Worm (Caenorhabditis elegans): ENCODE results near the gene srab-24.

srab-24 gene

DNA sequence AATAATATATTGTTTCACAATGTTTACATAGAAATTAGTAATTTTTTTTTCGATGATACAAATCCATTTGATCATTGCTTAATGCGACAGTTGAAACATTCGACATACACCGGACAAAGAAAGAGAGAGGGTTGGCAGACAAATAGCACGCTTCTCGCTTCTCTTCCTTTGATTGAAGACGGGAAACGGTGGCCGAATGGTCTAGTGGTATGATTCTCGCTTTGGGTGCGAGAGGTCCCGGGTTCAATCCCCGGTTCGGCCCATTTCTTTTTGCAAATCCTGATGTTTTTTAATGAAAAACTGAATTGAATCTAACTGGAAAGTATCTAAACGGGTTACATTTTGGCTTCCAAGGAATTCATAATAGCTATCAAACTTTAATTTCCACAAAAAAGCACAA is 25.1 kb downstream of the srab-24 start (continued):
- TF ChIP-seq dve-1 (tag; optimal IDR thresholded peaks at IDR 0.05): no peak
- TF ChIP-seq pax-1 (tag; optimal IDR thresholded peaks at IDR 0.05): no peak
- TF ChIP-seq T23F11.4 (GFP tag; optimal IDR thresholded peaks at IDR 0.05): no peak
- 0 out of 2 replicates have a peak, but pooled peaks have one; percentile 21 for TF ChIP-seq ceh-45 (GFP tag; IDR thresholded peaks at IDR 0.05)
- TF ChIP-seq ztf-16 (tag; optimal IDR thresholded peaks at IDR 0.05): no peak
- no peak for TF ChIP-seq pha-2 (tag; optimal IDR thresholded peaks at IDR 0.05)
- peak; percentile 0 for TF ChIP-seq elt-2 (tag; optimal IDR thresholded peaks at IDR 0.05)
- no peak for TF ChIP-seq rnt-1 (tag; optimal IDR thresholded peaks at IDR 0.05)
- no peak for TF ChIP-seq pha-4 (tag; optimal IDR thresholded peaks at IDR 0.05)
- no peak for TF ChIP-seq unc-42 (tag; optimal IDR thresholded peaks at IDR 0.05)
- TF ChIP-seq ceh-18 (tag; optimal IDR thresholded peaks at IDR 0.05): no peak

DNA sequence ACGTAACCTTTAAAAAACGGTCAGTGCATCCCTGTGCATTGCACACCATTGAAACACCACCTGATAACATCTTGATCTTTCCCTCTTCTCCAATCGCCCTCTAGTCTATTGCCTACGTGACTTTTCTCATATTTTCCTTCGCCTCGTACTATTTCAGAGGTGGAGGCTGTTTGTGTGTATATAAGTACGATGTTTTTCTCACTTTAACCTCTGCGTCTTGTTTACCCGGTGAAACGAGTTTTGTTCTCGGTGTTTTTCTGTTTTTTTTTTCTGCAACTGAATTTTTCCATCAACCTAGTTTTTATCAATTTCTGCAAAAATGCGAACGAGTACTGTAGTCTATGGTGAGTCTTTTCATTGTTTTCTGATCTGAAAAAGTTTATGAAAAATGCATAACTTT is 30.3 kb downstream of the srab-24 start, which contains the start of gene sqrd-1:
Gene sqrd-1, plus strand, starts transcription at position 158 of the 400 bp plus-strand sequence.
- TF ChIP-seq elt-4 (tag; optimal IDR thresholded peaks at IDR 0.05) (no peak), elt-2 (tag; optimal IDR thresholded peaks at IDR 0.05) (peak; percentile 34)

DNA sequence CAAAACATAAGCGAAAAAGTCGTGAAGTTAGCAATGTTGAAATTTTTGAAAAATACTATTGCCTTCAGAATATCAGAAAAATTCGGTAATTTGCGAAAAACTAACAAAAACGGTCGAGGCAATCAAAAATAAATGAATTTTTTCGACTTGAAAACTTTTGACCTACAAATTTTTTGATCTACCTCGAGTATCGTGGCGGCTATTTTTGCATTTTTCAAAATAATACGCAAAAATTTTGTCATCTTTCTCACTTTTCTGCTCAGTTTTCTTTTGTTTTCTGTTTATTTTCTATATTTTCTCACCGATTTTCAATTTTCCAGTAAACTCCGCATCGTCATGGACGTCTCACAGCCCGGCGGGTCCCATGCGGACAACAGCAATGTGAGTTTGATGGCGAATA is 34.2 kb downstream of the srab-24 start:
- TF ChIP-seq sox-4 (tag; optimal IDR thresholded peaks at IDR 0.05) (no peak), ztf-16 (tag; optimal IDR thresholded peaks at IDR 0.05) (no peak), unc-55 (GFP tag; optimal IDR thresholded peaks at IDR 0.05) (no peak), odd-2 (tag; optimal IDR thresholded peaks at IDR 0.05) (no peak), ref-2 (tag; optimal IDR thresholded peaks at IDR 0.05) (no peak), madf-2 (tag; optimal IDR thresholded peaks at IDR 0.05) (no peak), nfya-1 (tag; optimal IDR thresholded peaks at IDR 0.05) (no peak), sox-2 (GFP tag; IDR thresholded peaks at IDR 0.05) (no peak), sdc-2 (tag; optimal IDR thresholded peaks at IDR 0.05) (no peak), hlh-6 (tag; optimal IDR thresholded peaks at IDR 0.05) (no peak), unc-42 (tag; optimal IDR thresholded peaks at IDR 0.05) (no peak), che-1 (tag; optimal IDR thresholded peaks at IDR 0.05) (no peak), ceh-19 (GFP tag; optimal IDR thresholded peaks at IDR 0.05) (no peak), pqm-1 (tag; optimal IDR thresholded peaks at IDR 0.05) (no peak), npax-4 (tag; optimal IDR thresholded peaks at IDR 0.05) (no peak), syd-9 (tag; optimal IDR thresholded peaks at IDR 0.05) (no peak), C38D4.7 (GFP tag; optimal IDR thresholded peaks at IDR 0.05) (no peak), ttx-3 (tag; optimal IDR thresholded peaks at IDR 0.05) (no peak), lin-11 (tag; optimal IDR thresholded peaks at IDR 0.05) (no peak), nhr-11 (tag; optimal IDR thresholded peaks at IDR 0.05) (no peak)

DNA sequence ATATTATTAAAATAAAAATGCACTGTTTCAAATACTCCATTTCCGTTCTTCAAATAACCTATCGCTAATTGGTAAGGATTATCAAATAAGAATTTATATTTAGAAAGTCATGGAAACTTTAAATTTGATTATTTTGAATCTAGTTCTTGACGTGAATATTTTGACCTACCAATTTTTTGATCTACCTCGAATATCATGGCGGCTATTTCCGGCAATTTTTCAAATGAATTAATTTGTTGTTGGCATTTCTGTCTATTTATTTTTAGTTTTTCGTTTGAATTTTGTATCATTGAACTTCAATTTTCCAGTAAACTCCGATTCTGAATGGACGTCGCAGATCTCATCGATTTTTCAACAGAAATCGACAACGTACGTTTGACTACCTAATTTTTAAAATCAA is 46.9 kb downstream of the srab-24 start, which contains the start of gene F02H6.3:
Gene F02H6.3, plus strand, starts transcription at position 266 of the 400 bp plus-strand sequence.
- no peak for TF ChIP-seq ceh-22 (tag; optimal IDR thresholded peaks at IDR 0.05)
- TF ChIP-seq nfya-1 (tag; optimal IDR thresholded peaks at IDR 0.05): no peak
- no peak for TF ChIP-seq rnt-1 (tag; optimal IDR thresholded peaks at IDR 0.05)
- TF ChIP-seq K09A11.1 (tag; optimal IDR thresholded peaks at IDR 0.05; ENCODE audit: insufficient read depth): no peak
- no peak for TF ChIP-seq eyg-1 (tag; optimal IDR thresholded peaks at IDR 0.05)
- TF ChIP-seq sox-4 (tag; optimal IDR thresholded peaks at IDR 0.05): no peak
- no peak for TF ChIP-seq C08G9.2 (tag; optimal IDR thresholded peaks at IDR 0.05)
- no peak for TF ChIP-seq ceh-45 (GFP tag; IDR thresholded peaks at IDR 0.05)

DNA sequence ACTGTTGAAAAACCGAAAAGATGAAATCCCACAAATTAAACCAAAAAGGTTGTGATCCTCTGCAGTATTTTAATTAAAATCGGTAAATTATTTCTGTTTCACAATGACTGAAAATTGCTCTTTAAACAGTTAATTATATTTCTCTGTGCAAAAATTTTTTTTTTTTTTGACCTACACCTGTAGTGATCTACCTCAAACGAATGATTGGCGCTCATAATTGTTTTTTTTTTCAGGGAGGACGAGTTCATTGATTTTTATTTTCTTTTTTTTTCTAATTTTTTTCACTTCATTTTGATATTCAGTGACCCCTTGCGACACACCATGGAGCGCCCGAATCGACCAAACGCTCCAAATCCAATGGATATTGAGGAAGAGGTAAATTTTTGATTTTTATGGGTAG is 53.8 kb downstream of the srab-24 start, which contains the start of gene F02H6.2:
Gene F02H6.2, plus strand, starts transcription at position 301 of the 400 bp plus-strand sequence.
- no peak for TF ChIP-seq nhr-232 (tag; optimal IDR thresholded peaks at IDR 0.05)
- TF ChIP-seq nhr-11 (tag; optimal IDR thresholded peaks at IDR 0.05): no peak
- TF ChIP-seq hlh-15 (tag; optimal IDR thresholded peaks at IDR 0.05): no peak
- TF ChIP-seq madf-2 (tag; optimal IDR thresholded peaks at IDR 0.05): no peak
- no peak for TF ChIP-seq odd-2 (tag; optimal IDR thresholded peaks at IDR 0.05)
- TF ChIP-seq K02D7.2 (tag; optimal IDR thresholded peaks at IDR 0.05): no peak
- TF ChIP-seq tbx-7 (tag; optimal IDR thresholded peaks at IDR 0.05): no peak
- no peak for TF ChIP-seq eyg-1 (tag; optimal IDR thresholded peaks at IDR 0.05)
- TF ChIP-seq unc-86 (tag; optimal IDR thresholded peaks at IDR 0.05): no peak
- no peak for TF ChIP-seq elt-2 (tag; optimal IDR thresholded peaks at IDR 0.05)
- TF ChIP-seq ceh-9 (tag; optimal IDR thresholded peaks at IDR 0.05): no peak
- no peak for TF ChIP-seq unc-3 (GFP tag; conservative IDR thresholded peaks at IDR 0.05)
- TF ChIP-seq unc-3 (tag; optimal IDR thresholded peaks at IDR 0.05): no peak
- no peak for TF ChIP-seq pros-1 (tag; optimal IDR thresholded peaks at IDR 0.05)
- no peak for TF ChIP-seq nfya-1 (tag; optimal IDR thresholded peaks at IDR 0.05)

Data from whole organism, late embryonic.